Fruit fly (Drosophila melanogaster) Kc167 (cell line): ENCODE results near the gene Sfp36F.

Experiments
- Myc ChIP-seq: fragments of >200 bp; optimal IDR thresholded peaks from 2 replicates; lab custom pipeline; 2017; ENCODE audit warnings: missing external identifiers
- h ChIP-seq: fragments of >200 bp; optimal IDR thresholded peaks from 3 replicates; lab custom pipeline; 2018; ENCODE audit warnings: missing external identifiers
- ttk ChIP-seq: sonication (Bioruptor generic); optimal IDR thresholded peaks from 2 replicates; lab custom pipeline; 2017; ENCODE audit warnings: missing external identifiers

DNA sequence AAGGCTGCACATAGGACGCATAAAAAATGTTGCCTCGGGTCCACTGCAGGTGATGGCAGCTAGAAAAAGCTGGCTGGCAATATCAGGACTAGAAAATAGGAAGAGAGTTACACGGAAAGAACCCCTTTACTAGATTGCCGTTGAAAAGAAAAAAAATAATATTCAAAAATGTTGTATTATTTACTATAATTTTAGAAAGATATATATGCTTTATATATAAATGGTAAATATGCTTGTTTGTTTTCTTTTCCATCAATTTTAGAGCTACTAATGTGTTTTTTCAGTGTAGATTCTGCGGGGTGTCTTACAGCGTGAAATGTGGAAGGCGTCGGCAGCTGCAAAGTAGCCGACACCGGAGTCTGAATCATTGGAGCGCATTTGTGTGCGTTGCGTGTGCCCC, 5.2 kb upstream of the Sfp36F start:
- TF ChIP-seq ttk (lab: Kevin White, UChicago) (no peak), h (no peak), Myc (lab: Kevin White, UChicago) (no peak)
